Fruit fly (Drosophila melanogaster) whole organism, embryonic: ENCODE results near the gene Rchy1.

ENCODE experiments used
- BEAF-32 ChIP-seq: fragments of 200-800 bp; sonication (Bioruptor generic); optimal IDR thresholded peaks from 3 replicates; lab custom pipeline; 2017; ENCODE audit warnings: missing biosample characterization, missing genetic modification characterization, mild to moderate bottlenecking, moderate library complexity, missing genetic modification reagents
- CG10147 ChIP-seq: fragments of 200-800 bp; sonication (Bioruptor generic); optimal IDR thresholded peaks from 2 replicates; lab custom pipeline; 2019; ENCODE audit warnings: missing biosample characterization, mild to moderate bottlenecking, missing genetic modification characterization, moderate library complexity
- CG10274 ChIP-seq: fragments of 200-800 bp; sonication (Bioruptor generic); optimal IDR thresholded peaks from 3 replicates; lab custom pipeline; 2017; ENCODE audit warnings: missing biosample characterization, mild to moderate bottlenecking, missing genetic modification characterization
- CG11093 ChIP-seq: fragments of 200-800 bp; sonication (Bioruptor generic); IDR thresholded peaks from 3 replicates; pipeline ENCODE4 v1.3.6; 2022; ENCODE audit warnings: missing biosample characterization, missing genetic modification characterization
- CG11695 ChIP-seq: fragments of 200-800 bp; sonication (Bioruptor generic); IDR thresholded peaks from 3 replicates; pipeline ENCODE4 v1.3.6; 2022; ENCODE audit warnings: missing biosample characterization, missing genetic modification characterization
- CG11696 ChIP-seq: fragments of 200-800 bp; sonication (Bioruptor generic); IDR thresholded peaks from 2 replicates; pipeline ENCODE4 v1.3.6; 2022; ENCODE audit warnings: missing biosample characterization, missing genetic modification characterization
- CG12744 ChIP-seq: fragments of 200-800 bp; sonication (Bioruptor generic); optimal IDR thresholded peaks from 2 replicates; lab custom pipeline; 2016; ENCODE audit warnings: missing biosample characterization, missing genetic modification characterization
- CG12769 ChIP-seq: fragments of 200-800 bp; sonication (Bioruptor generic); optimal IDR thresholded peaks from 2 replicates; lab custom pipeline; 2019; ENCODE audit warnings: missing biosample characterization, mild to moderate bottlenecking, missing genetic modification characterization, moderate library complexity
- CG12942 ChIP-seq: fragments of 200-800 bp; sonication (Bioruptor generic); optimal IDR thresholded peaks from 3 replicates; lab custom pipeline; 2016; ENCODE audit warnings: missing biosample characterization, missing genetic modification characterization
- CG15269 ChIP-seq: fragments of 200-800 bp; sonication (Bioruptor generic); optimal IDR thresholded peaks from 2 replicates; lab custom pipeline; 2018; ENCODE audit warnings: missing biosample characterization, mild to moderate bottlenecking, missing genetic modification characterization, moderate library complexity
- CG1647 ChIP-seq: fragments of 200-800 bp; sonication (Bioruptor generic); optimal IDR thresholded peaks from 3 replicates; lab custom pipeline; 2016; ENCODE audit warnings: missing biosample characterization, missing genetic modification characterization
- CG17612 ChIP-seq: fragments of 200-800 bp; sonication (Bioruptor generic); IDR thresholded peaks from 2 replicates; pipeline ENCODE4 v1.3.6; 2022; ENCODE audit warnings: missing biosample characterization, missing genetic modification characterization
- CG17912 ChIP-seq: fragments of 200-800 bp; sonication (Bioruptor generic); optimal IDR thresholded peaks from 2 replicates; lab custom pipeline; 2018; ENCODE audit warnings: missing biosample characterization, mild to moderate bottlenecking, missing genetic modification characterization
- CG30431 ChIP-seq: fragments of 200-800 bp; sonication (Bioruptor generic); optimal IDR thresholded peaks from 2 replicates; lab custom pipeline; 2017; ENCODE audit warnings: missing biosample characterization, missing genetic modification characterization
- CG31224 ChIP-seq: fragments of 200-800 bp; sonication (Bioruptor generic); IDR thresholded peaks from 2 replicates; pipeline ENCODE4 v1.3.6; 2022; ENCODE audit warnings: missing biosample characterization, missing genetic modification characterization
- CG6175 ChIP-seq: fragments of 200-800 bp; sonication (Bioruptor generic); IDR thresholded peaks from 3 replicates; pipeline ENCODE4 v1.3.6; 2022; ENCODE audit warnings: missing biosample characterization, missing genetic modification characterization
- CG7271 ChIP-seq: fragments of 200-800 bp; sonication (Bioruptor generic); optimal IDR thresholded peaks from 2 replicates; lab custom pipeline; 2018; ENCODE audit warnings: missing biosample characterization, mild to moderate bottlenecking, missing genetic modification characterization, moderate library complexity
- CG8281 ChIP-seq: fragments of 200-800 bp; sonication (Bioruptor generic); optimal IDR thresholded peaks from 2 replicates; lab custom pipeline; 2018; ENCODE audit warnings: missing biosample characterization, mild to moderate bottlenecking, missing genetic modification characterization, moderate library complexity
- Camta ChIP-seq: fragments of 200-800 bp; sonication (Bioruptor generic); optimal IDR thresholded peaks from 2 replicates; lab custom pipeline; 2016; ENCODE audit warnings: missing biosample characterization, missing genetic modification characterization
- Eip74EF ChIP-seq, 2 experiments: fragments of 200-800 bp in 1 of 2; fragments of >200 bp in 1 of 2; sonication (Bioruptor generic) in 1 of 2; optimal IDR thresholded peaks; 2 replicates each; lab custom pipeline; 2017 to 2019; ENCODE audit warnings: missing biosample characterization in 2 of 2, missing genetic modification characterization in 2 of 2, mild to moderate bottlenecking in 1 of 2, moderate library complexity in 1 of 2
- Ets65A ChIP-seq: fragments of 200-800 bp; sonication (Bioruptor generic); peaks from one replicate; lab custom pipeline; 2016; ENCODE audit warnings: missing biosample characterization, missing genetic modification characterization
- H2.0 ChIP-seq: fragments of 200-800 bp; sonication (Bioruptor generic); IDR thresholded peaks from 2 replicates; pipeline ENCODE4 v1.3.6; 2022; ENCODE audit warnings: missing biosample characterization, missing genetic modification characterization
- Hr39 ChIP-seq: fragments of >200 bp; optimal IDR thresholded peaks from 2 replicates; lab custom pipeline; 2017
- Hr78 ChIP-seq, 2 experiments: fragments of 200-800 bp in 1 of 2; fragments of >200 bp in 1 of 2; sonication (Bioruptor generic) in 1 of 2; optimal IDR thresholded peaks; 2 replicates each; lab custom pipeline; 2017 to 2019; ENCODE audit warnings: missing biosample characterization in 2 of 2, missing genetic modification characterization in 2 of 2, mild to moderate bottlenecking in 1 of 2, moderate library complexity in 1 of 2
- MTF-1 ChIP-seq: fragments of 200-800 bp; sonication (Bioruptor generic); optimal IDR thresholded peaks from 2 replicates; lab custom pipeline; 2018; ENCODE audit warnings: missing biosample characterization, mild to moderate bottlenecking, missing genetic modification characterization, borderline replicate concordance
- Myb ChIP-seq: fragments of 200-800 bp; sonication (Bioruptor generic); optimal IDR thresholded peaks from 2 replicates; lab custom pipeline; 2016; ENCODE audit warnings: missing biosample characterization, missing genetic modification characterization
- Nf-YC ChIP-seq: fragments of 200-800 bp; optimal IDR thresholded peaks from 3 replicates; lab custom pipeline; 2019; ENCODE audit warnings: missing biosample characterization, mild to moderate bottlenecking, missing genetic modification characterization, moderate library complexity
- Rfx ChIP-seq: fragments of 200-800 bp; sonication (Bioruptor generic); IDR thresholded peaks from 2 replicates; pipeline ENCODE4 v1.3.6; 2022; ENCODE audit warnings: missing biosample characterization, missing genetic modification characterization
- Stat92E ChIP-seq, 3 experiments: fragments of >200 bp in 2 of 3; fragments of 200-800 bp in 1 of 3; sonication (Bioruptor generic) in 1 of 3; optimal IDR thresholded peaks; 2 replicates each; lab custom pipeline; 2017 to 2019; ENCODE audit warnings: missing biosample characterization in 3 of 3, missing genetic modification characterization in 3 of 3, mild to moderate bottlenecking in 1 of 3, moderate library complexity in 1 of 3
- YL-1 ChIP-seq: fragments of 200-800 bp; sonication (Bioruptor generic); optimal IDR thresholded peaks from 3 replicates; lab custom pipeline; 2017; ENCODE audit warnings: missing biosample characterization, mild to moderate bottlenecking, missing genetic modification characterization
- abd-A ChIP-seq: fragments of 200-800 bp; sonication (Bioruptor generic); optimal IDR thresholded peaks from 3 replicates; lab custom pipeline; 2019; ENCODE audit warnings: missing biosample characterization, mild to moderate bottlenecking, missing genetic modification characterization, moderate library complexity
- chinmo ChIP-seq: fragments of 200-800 bp; sonication (Bioruptor generic); IDR thresholded peaks from 4 replicates; pipeline ENCODE4 v1.3.6; 2022; ENCODE audit warnings: missing biosample characterization, missing genetic modification characterization; ENCODE audit not compliant: partially characterized antibody
- ci ChIP-seq: fragments of 200-800 bp; sonication (Bioruptor generic); IDR thresholded peaks from 3 replicates; pipeline ENCODE4 v1.3.6; 2022; ENCODE audit warnings: missing biosample characterization, missing genetic modification characterization
- kni ChIP-seq: fragments of 200-800 bp; sonication (Bioruptor generic); optimal IDR thresholded peaks from 3 replicates; lab custom pipeline; 2017; ENCODE audit warnings: mild to moderate bottlenecking, missing biosample characterization, missing genetic modification reagents, missing genetic modification characterization
- lbe ChIP-seq: fragments of 200-800 bp; sonication (Bioruptor generic); optimal IDR thresholded peaks from 2 replicates; lab custom pipeline; 2016; ENCODE audit warnings: missing biosample characterization, mild to moderate bottlenecking, missing genetic modification characterization
- luna ChIP-seq: fragments of 200-800 bp; sonication (Bioruptor generic); optimal IDR thresholded peaks from 2 replicates; lab custom pipeline; 2016; ENCODE audit warnings: missing biosample characterization, missing genetic modification characterization
- nerfin-2 ChIP-seq: fragments of 200-800 bp; sonication (Bioruptor generic); IDR thresholded peaks from 2 replicates; pipeline ENCODE4 v1.3.6; 2022; ENCODE audit warnings: missing biosample characterization, missing genetic modification characterization; ENCODE audit not compliant: partially characterized antibody
- sens ChIP-seq: fragments of 200-800 bp; sonication (Bioruptor generic); peaks from one replicate; lab custom pipeline; 2016; ENCODE audit warnings: missing biosample characterization, missing genetic modification characterization
- vvl ChIP-seq: fragments of 200-800 bp; sonication (Bioruptor generic); IDR thresholded peaks from 2 replicates; pipeline ENCODE4 v1.3.6; 2022; ENCODE audit warnings: missing biosample characterization, missing genetic modification characterization

Gene Rchy1

DNA sequence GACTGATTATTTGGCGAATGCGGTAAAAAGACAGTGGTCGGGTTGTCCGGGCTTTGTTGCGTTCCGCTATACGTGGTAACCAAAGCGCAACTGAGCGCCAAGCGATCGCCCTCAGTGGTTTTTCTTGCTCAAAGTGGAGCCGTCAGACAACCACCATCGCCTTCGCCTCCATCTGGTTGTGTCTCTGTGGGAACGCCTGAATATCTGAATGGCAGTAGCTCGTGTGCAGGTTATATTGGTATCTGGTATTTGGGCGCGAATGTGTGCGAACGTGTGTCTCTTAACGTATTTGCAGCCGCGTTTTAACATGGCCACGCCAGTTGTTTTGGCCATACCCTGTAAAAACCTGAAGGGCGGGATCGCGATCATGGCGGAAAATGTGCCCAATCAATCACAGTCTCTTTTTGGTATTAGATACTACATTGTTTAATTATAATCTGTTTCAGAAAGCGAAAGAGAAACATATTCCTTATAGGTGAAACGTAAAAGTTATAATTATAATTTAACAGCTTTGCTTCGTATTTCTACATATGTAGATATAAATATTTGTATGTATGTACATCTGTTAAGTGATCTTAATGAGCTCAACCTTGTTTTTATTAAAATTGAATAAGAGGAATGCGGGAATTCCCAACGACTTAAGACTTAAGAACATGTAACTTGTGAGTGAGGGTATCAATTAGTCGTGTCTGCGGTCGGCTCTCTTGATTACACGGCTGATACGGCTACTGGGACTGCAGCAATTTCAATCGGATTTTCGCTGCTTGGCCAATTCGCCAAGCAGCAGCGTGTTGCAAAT, 6.7 kb upstream of the Rchy1 start (continued):
- TF ChIP-seq Nf-YC (tag; lab: Kevin White, UChicago) (no peak), sens (no peak), CG31224 (GFP tag; lab: Robert Waterston, UW) (peak; percentile 80), CG17912 (no peak), CG7271 (no peak), CG11093 (GFP tag; lab: Robert Waterston, UW) (no peak), CG10274 (GFP tag; lab: Kevin White, UChicago) (peak; percentile 14), YL-1 (GFP tag; lab: Kevin White, UChicago) (no peak), CG8281 (no peak), Ets65A (GFP tag; lab: Kevin White, UChicago) (no peak), CG12769 (tag; lab: Kevin White, UChicago) (peak; percentile 81), CG6175 (GFP tag; lab: Robert Waterston, UW) (0 out of 3 replicates have a peak, but pooled peaks have one; percentile 21), CG1647 (GFP tag; lab: Kevin White, UChicago) (no peak), abd-A (tag; lab: Kevin White, UChicago) (peak; percentile 27), H2.0 (GFP tag; lab: Robert Waterston, UW) (no peak), ci (GFP tag; lab: Robert Waterston, UW) (peak; percentile 53; the same call in 1 of the 3 replicates), luna (GFP tag; lab: Kevin White, UChicago) (no peak), Myb (GFP tag; lab: Kevin White, UChicago) (no peak), CG12744 (GFP tag; lab: Kevin White, UChicago) (no peak), Rfx (GFP tag; lab: Robert Waterston, UW) (no peak; the same call in 1 of the 2 replicates), vvl (GFP tag; lab: Robert Waterston, UW) (peak; percentile 22; the same call in 1 of the 2 replicates), BEAF-32 (GFP tag; lab: Kevin White, UChicago) (no peak), CG11696 (GFP tag; lab: Robert Waterston, UW) (no peak), CG10147 (peak; percentile 34), lbe (GFP tag; lab: Kevin White, UChicago) (no peak), Camta (no peak), CG30431 (GFP tag; lab: Kevin White, UChicago) (no peak)

DNA sequence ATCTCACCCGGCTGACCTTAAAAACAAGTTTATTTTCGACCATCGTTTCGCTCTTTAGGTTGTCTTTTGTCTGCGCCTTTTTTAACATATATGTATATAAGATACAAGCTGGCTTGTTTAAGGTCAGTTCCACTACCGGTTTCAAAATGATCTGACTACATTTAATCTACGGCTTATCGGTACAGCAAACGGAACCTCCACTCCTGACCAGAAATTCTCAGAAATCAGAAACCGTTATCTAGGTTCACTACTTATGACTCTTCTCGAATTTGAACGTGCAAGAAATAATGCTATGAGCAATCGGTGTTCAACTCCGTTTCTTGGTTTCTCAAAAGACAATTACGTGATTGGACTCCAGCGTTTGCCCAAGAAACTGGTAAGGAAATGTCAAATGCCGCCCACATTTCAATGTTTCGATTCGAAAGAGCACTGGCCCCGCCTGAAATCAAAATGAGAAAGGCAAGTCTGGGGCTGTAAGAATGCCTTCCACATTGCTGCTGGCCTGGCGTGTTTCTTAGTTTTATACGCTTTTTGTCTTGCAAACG, 4.7 kb upstream of the Rchy1 start:
- TF ChIP-seq chinmo: peak; percentile 45; the same call in 1 of the 4 replicates
- no peak for TF ChIP-seq CG17612 (GFP tag; lab: Robert Waterston, UW)
- no peak for TF ChIP-seq Hr39 (lab: Kevin White, UChicago)
- TF ChIP-seq Stat92E (GFP tag; optimal IDR thresholded peaks at IDR 0.05; lab: Kevin White, UChicago): peak in 1 of 3 experiments; percentile 64
- peak in 1 of 2 experiments; percentile 18 for TF ChIP-seq Eip74EF (GFP tag; optimal IDR thresholded peaks at IDR 0.05; lab: Kevin White, UChicago)
- peak in 1 of 2 experiments; percentile 28 for TF ChIP-seq Hr78 (GFP tag; optimal IDR thresholded peaks at IDR 0.05; lab: Kevin White, UChicago)
- TF ChIP-seq CG11695 (GFP tag; lab: Robert Waterston, UW): peak; percentile 55; the same call in 2 of the 3 replicates
- no peak for TF ChIP-seq MTF-1 (GFP tag; lab: Kevin White, UChicago)
- peak; percentile 20 for TF ChIP-seq kni (GFP tag; lab: Kevin White, UChicago)
- no peak for TF ChIP-seq CG12942 (GFP tag; lab: Kevin White, UChicago)
- TF ChIP-seq CG15269 (tag; lab: Kevin White, UChicago): peak; percentile 31
- 0 out of 2 replicates have a peak, but pooled peaks have one; percentile 18 for TF ChIP-seq nerfin-2 (GFP tag; lab: Robert Waterston, UW)
- TF ChIP-seq, all 482 proteins: peak for 8
